Fruit fly (Drosophila melanogaster): ENCODE results near the gene CG11837.
A peak's percentile ranks its signal among the peaks of the same experiment; 100 is the strongest.

The CG11837 gene

DNA sequence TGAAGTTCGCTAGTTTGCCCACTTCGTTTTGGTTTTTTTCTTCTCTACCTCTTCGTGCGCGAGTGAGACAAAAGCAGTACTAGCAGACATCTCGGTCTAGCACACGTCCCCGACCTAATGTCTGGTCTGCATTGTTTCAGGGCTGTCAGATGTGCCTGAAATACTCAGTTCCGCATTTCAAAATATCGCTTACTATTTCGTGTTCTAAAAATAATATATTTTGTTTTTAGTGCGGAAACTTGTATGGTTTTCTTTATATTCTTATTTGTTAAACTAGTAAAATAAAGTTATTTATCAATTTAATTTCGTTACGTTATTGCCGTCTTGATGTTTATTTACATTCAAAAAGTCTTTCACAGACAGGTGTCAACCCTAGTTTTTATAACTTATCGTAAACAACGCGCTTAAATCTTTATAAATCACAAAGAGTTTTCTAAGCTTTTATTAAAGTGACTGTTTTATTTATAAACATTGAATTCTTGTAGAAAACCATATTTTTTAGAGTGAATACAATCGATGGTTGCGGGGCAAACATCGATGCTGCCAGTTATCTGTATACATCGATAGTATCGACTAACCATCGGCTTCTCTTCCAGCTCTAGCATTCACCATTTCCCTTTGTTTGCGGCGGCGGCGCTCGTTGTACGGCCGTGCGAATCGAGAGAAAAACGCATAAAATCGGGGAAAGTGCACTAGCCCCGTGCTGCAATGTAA is 14.1 kb downstream of the CG11837 start (continued):
- TF ChIP-seq CG1792 (GFP tag; optimal IDR thresholded peaks at IDR 0.05) = peak; percentile 25
- peak; percentile 74 for TF ChIP-seq dmrt99B (tag; optimal IDR thresholded peaks at IDR 0.05)
- TF ChIP-seq CG14050 (GFP tag; IDR thresholded peaks at IDR 0.05) = no peak
- no peak for TF ChIP-seq CG3726 (GFP tag; IDR thresholded peaks at IDR 0.05)
- TF ChIP-seq h (optimal IDR thresholded peaks at IDR 0.05) = no peak
- no peak for TF ChIP-seq CG43689 (GFP tag; IDR thresholded peaks at IDR 0.05)
- TF ChIP-seq fu2 (GFP tag; optimal IDR thresholded peaks at IDR 0.05) = peak; percentile 37
- no peak for TF ChIP-seq CG3847 (GFP tag; IDR thresholded peaks at IDR 0.05)
- TF ChIP-seq slou (GFP tag; optimal IDR thresholded peaks at IDR 0.05) = no peak
- no peak for TF ChIP-seq Doc3 (GFP tag; IDR thresholded peaks at IDR 0.05; ENCODE audit: partially characterized antibody)
- TF ChIP-seq C15 (GFP tag; IDR thresholded peaks at IDR 0.05) = no peak
- TF ChIP-seq ken (GFP tag; IDR thresholded peaks at IDR 0.05) = no peak
- no peak for TF ChIP-seq dimm (GFP tag; IDR thresholded peaks at IDR 0.05)
- no peak for TF ChIP-seq MTF-1 (GFP tag; optimal IDR thresholded peaks at IDR 0.05; ENCODE audit: borderline replicate concordance)
- TF ChIP-seq unc-4 (GFP tag; IDR thresholded peaks at IDR 0.05; ENCODE audit: partially characterized antibody) = no peak
- peak; percentile 59 for TF ChIP-seq YL-1 (GFP tag; optimal IDR thresholded peaks at IDR 0.05)
- TF ChIP-seq shn (GFP tag; optimal IDR thresholded peaks at IDR 0.05) = peak; percentile 56
- no peak for TF ChIP-seq nerfin-2 (GFP tag; IDR thresholded peaks at IDR 0.05; ENCODE audit: partially characterized antibody)
- no peak for TF ChIP-seq CG2889 (GFP tag; IDR thresholded peaks at IDR 0.05)
- TF ChIP-seq CG11398 (GFP tag; optimal IDR thresholded peaks at IDR 0.05) = peak; percentile 49
- no peak for TF ChIP-seq MBD-R2 (GFP tag; IDR thresholded peaks at IDR 0.05)
- peak; percentile 77 for TF ChIP-seq Meics (GFP tag; optimal IDR thresholded peaks at IDR 0.05)
- TF ChIP-seq Mes4 (GFP tag; optimal IDR thresholded peaks at IDR 0.05) = peak; percentile 5
- TF ChIP-seq hb (GFP tag; IDR thresholded peaks at IDR 0.05; ENCODE audit: partially characterized antibody) = no peak
- TF ChIP-seq Dll (GFP tag; IDR thresholded peaks at IDR 0.05; ENCODE audit: partially characterized antibody) = no peak
- no peak for TF ChIP-seq CG10366 (GFP tag; IDR thresholded peaks at IDR 0.05)
- no peak for TF ChIP-seq hbn (GFP tag; IDR thresholded peaks at IDR 0.05; ENCODE audit: partially characterized antibody)
- peak; percentile 80 for TF ChIP-seq unpg (GFP tag; optimal IDR thresholded peaks at IDR 0.05)
- peak; percentile 41 for TF ChIP-seq CG10654 (GFP tag; optimal IDR thresholded peaks at IDR 0.05)
- TF ChIP-seq klu (GFP tag; IDR thresholded peaks at IDR 0.05) = no peak
- peak; percentile 28 for TF ChIP-seq tx (GFP tag; optimal IDR thresholded peaks at IDR 0.05)
- TF ChIP-seq mld (GFP tag; IDR thresholded peaks at IDR 0.05; ENCODE audit: partially characterized antibody) = no peak
- TF ChIP-seq sr (GFP tag; IDR thresholded peaks at IDR 0.05) = no peak
- TF ChIP-seq br (optimal IDR thresholded peaks at IDR 0.05) = no peak
- TF ChIP-seq ERR (GFP tag; optimal IDR thresholded peaks at IDR 0.05) = peak; percentile 49
- no peak for TF ChIP-seq CG15479 (GFP tag; optimal IDR thresholded peaks at IDR 0.05)
- TF ChIP-seq CG10209 (GFP tag; optimal IDR thresholded peaks at IDR 0.05) = peak; percentile 75
- no peak for TF ChIP-seq Bgb (GFP tag; IDR thresholded peaks at IDR 0.05; ENCODE audit: partially characterized antibody)
- peak; percentile 56 for TF ChIP-seq CG4424 (GFP tag; optimal IDR thresholded peaks at IDR 0.05)
- no peak for TF ChIP-seq CG3065 (GFP tag; optimal IDR thresholded peaks at IDR 0.05)
- TF ChIP-seq CG11723 (GFP tag; optimal IDR thresholded peaks at IDR 0.05) = peak; percentile 2
- no peak for TF ChIP-seq Kr (GFP tag; optimal IDR thresholded peaks at IDR 0.05)
- no peak for TF ChIP-seq pnt (GFP tag; optimal IDR thresholded peaks at IDR 0.05)
- no peak for TF ChIP-seq Stat92E (GFP tag; optimal IDR thresholded peaks at IDR 0.05)
- no peak for TF ChIP-seq Xrp1 (GFP tag; IDR thresholded peaks at IDR 0.05)
- no peak for TF ChIP-seq CG2129 (GFP tag; IDR thresholded peaks at IDR 0.05; ENCODE audit: partially characterized antibody)
- TF ChIP-seq Dp (GFP tag; optimal IDR thresholded peaks at IDR 0.05) = peak; percentile 18
- no peak for TF ChIP-seq CG7963 (GFP tag; IDR thresholded peaks at IDR 0.05; ENCODE audit: partially characterized antibody)
- no peak for TF ChIP-seq Rfx (GFP tag; IDR thresholded peaks at IDR 0.05)
- TF ChIP-seq Drgx (GFP tag; IDR thresholded peaks at IDR 0.05) = no peak
- no peak for TF ChIP-seq Aef1 (GFP tag; IDR thresholded peaks at IDR 0.05)

Measured in whole organism, embryonic.